Fruit fly (Drosophila melanogaster): ENCODE data around the gene Cen.

Cen gene

DNA sequence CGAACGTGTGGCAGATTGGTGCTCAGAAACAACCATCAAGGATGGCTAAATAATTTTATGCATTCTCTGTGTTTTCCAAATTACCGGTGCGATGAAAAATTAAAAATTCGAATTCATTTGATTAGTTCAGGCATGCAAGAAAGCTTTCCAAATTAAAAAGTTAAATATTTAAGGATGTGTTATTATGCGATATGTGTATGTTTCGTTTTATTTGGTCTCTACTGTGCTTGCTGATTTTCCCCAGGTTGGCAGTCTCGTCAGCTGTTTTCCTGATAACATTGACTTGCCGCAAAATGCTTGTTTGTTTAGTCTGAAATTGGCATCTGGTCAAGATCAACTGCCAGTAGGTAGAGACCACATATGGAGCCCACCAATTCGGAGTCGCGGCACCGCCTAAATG is 31.8 kb downstream of the Cen start, which contains the start of gene CG2611 (continued):
- TF ChIP-seq kay (GFP tag; optimal IDR thresholded peaks at IDR 0.05): peak; percentile 9
- TF ChIP-seq CG10209 (GFP tag; optimal IDR thresholded peaks at IDR 0.05): no peak
- TF ChIP-seq Ets97D (GFP tag; optimal IDR thresholded peaks at IDR 0.05): peak; percentile 23
- TF ChIP-seq CG4730 (GFP tag; IDR thresholded peaks at IDR 0.05): no peak
- TF ChIP-seq dati (GFP tag; IDR thresholded peaks at IDR 0.05): 0 out of 2 replicates have a peak, but pooled peaks have one; percentile 42
- TF ChIP-seq Hr51 (GFP tag; optimal IDR thresholded peaks at IDR 0.05): peak in 1 of 2 experiments; percentile 33
- TF ChIP-seq row (GFP tag; IDR thresholded peaks at IDR 0.05): peak; percentile 92
- peak; percentile 31 for TF ChIP-seq Camta (GFP tag; optimal IDR thresholded peaks at IDR 0.05)
- TF ChIP-seq CG14710 (tag; optimal IDR thresholded peaks at IDR 0.05): peak; percentile 31
- TF ChIP-seq CG4707 (GFP tag; optimal IDR thresholded peaks at IDR 0.05): no peak
- peak; percentile 22 for TF ChIP-seq CG34376 (GFP tag; optimal IDR thresholded peaks at IDR 0.05)
- TF ChIP-seq prd (optimal IDR thresholded peaks at IDR 0.05): no peak
- peak; percentile 68 for TF ChIP-seq prd (GFP tag; IDR thresholded peaks at IDR 0.05)
- peak; percentile 72 for TF ChIP-seq Rfx (GFP tag; IDR thresholded peaks at IDR 0.05)
- peak; percentile 35; the same call in 1 of the 2 replicates for TF ChIP-seq Awh (GFP tag; IDR thresholded peaks at IDR 0.05)
- TF ChIP-seq yki (optimal IDR thresholded peaks at IDR 0.05): no peak
- no peak for TF ChIP-seq CG15269 (tag; optimal IDR thresholded peaks at IDR 0.05)
- peak; percentile 44 for TF ChIP-seq CG13424 (tag; optimal IDR thresholded peaks at IDR 0.05)
- TF ChIP-seq aop (GFP tag; IDR thresholded peaks at IDR 0.05): no peak
- TF ChIP-seq seq (GFP tag; IDR thresholded peaks at IDR 0.05): no peak
- TF ChIP-seq al (GFP tag; IDR thresholded peaks at IDR 0.05): peak; percentile 49; the same call in 1 of the 2 replicates
- peak; percentile 42 for TF ChIP-seq CG7556 (GFP tag; optimal IDR thresholded peaks at IDR 0.05)
- peak; percentile 43; the same call in 1 of the 2 replicates for TF ChIP-seq CG6689 (GFP tag; IDR thresholded peaks at IDR 0.05)
- peak; percentile 46 for TF ChIP-seq zfh2 (GFP tag; optimal IDR thresholded peaks at IDR 0.05)
- peak; percentile 40 for TF ChIP-seq CG1233 (GFP tag; optimal IDR thresholded peaks at IDR 0.05)
- no peak for TF ChIP-seq ATbp (GFP tag; optimal IDR thresholded peaks at IDR 0.05)
- peak; percentile 37 for TF ChIP-seq CG15696 (tag; optimal IDR thresholded peaks at IDR 0.05)
- peak; percentile 22 for TF ChIP-seq CG12744 (GFP tag; optimal IDR thresholded peaks at IDR 0.05)
- TF ChIP-seq CG2678 (tag; optimal IDR thresholded peaks at IDR 0.05): no peak
- peak; percentile 66 for TF ChIP-seq CG1603 (tag; optimal IDR thresholded peaks at IDR 0.05)
- 0 out of 2 replicates have a peak, but pooled peaks have one; percentile 9 for TF ChIP-seq CG4360 (GFP tag; IDR thresholded peaks at IDR 0.05)
- TF ChIP-seq CG8388 (GFP tag; optimal IDR thresholded peaks at IDR 0.05): peak; percentile 20
- TF ChIP-seq her (GFP tag; optimal IDR thresholded peaks at IDR 0.05): peak; percentile 29
- no peak for TF ChIP-seq sr (GFP tag; IDR thresholded peaks at IDR 0.05)
- TF ChIP-seq CG13296 (GFP tag; optimal IDR thresholded peaks at IDR 0.05): peak; percentile 36
- peak; percentile 16 for TF ChIP-seq CG18011 (GFP tag; optimal IDR thresholded peaks at IDR 0.05)
- TF ChIP-seq sens (GFP tag): peak; percentile 93
- peak; percentile 37 for TF ChIP-seq tx (GFP tag; optimal IDR thresholded peaks at IDR 0.05)
- peak; percentile 56 for TF ChIP-seq CG7786 (GFP tag; optimal IDR thresholded peaks at IDR 0.05)
- no peak for TF ChIP-seq CG3726 (GFP tag; IDR thresholded peaks at IDR 0.05)
- peak; percentile 47 for TF ChIP-seq Meics (GFP tag; optimal IDR thresholded peaks at IDR 0.05)
- TF ChIP-seq CG10267 (tag; optimal IDR thresholded peaks at IDR 0.05): peak; percentile 21
- no peak for TF ChIP-seq tio (GFP tag; optimal IDR thresholded peaks at IDR 0.05)
- TF ChIP-seq CG12155 (GFP tag; optimal IDR thresholded peaks at IDR 0.05): peak; percentile 46
- peak; percentile 49 for TF ChIP-seq ind (GFP tag; optimal IDR thresholded peaks at IDR 0.05)
- peak; percentile 60 for TF ChIP-seq Xbp1 (GFP tag; optimal IDR thresholded peaks at IDR 0.05)
- TF ChIP-seq Med (GFP tag): peak; percentile 77
- TF ChIP-seq Scr (GFP tag; IDR thresholded peaks at IDR 0.05; ENCODE audit: partially characterized antibody): 0 out of 2 replicates have a peak, but pooled peaks have one; percentile 35
- TF ChIP-seq Sox102F (GFP tag; optimal IDR thresholded peaks at IDR 0.05): no peak
- TF ChIP-seq ab (GFP tag; optimal IDR thresholded peaks at IDR 0.05): no peak
- TF ChIP-seq CG12299 (tag; optimal IDR thresholded peaks at IDR 0.05): no peak

All from whole organism, embryonic.